Fruit fly (Drosophila melanogaster): ENCODE measurements around the gene Act5C.

Act5C gene

DNA sequence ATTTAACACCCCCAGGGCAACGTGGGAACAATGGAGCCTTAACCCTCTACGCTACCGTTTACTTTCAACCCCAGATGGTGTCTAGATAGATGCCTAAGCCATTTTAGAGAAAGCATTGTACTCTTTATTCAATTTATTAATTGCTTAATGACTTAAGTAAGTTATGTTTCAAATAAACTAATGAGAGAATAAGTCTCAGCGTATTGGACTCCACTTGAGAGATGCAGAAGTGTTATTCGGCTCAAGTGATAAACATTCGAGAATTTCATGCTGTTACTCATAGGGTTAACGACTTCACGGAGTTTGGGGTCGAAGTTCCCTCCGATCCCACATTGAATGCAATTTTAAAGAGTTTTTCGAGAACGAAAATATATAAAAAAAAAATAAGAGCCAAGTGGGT, 12.4 kb upstream of the Act5C start:
- TF ChIP-seq bsh (GFP tag; optimal IDR thresholded peaks at IDR 0.05) (no peak), Drgx (GFP tag; IDR thresholded peaks at IDR 0.05) (0 out of 2 replicates have a peak, but pooled peaks have one; percentile 10), eve (GFP tag; optimal IDR thresholded peaks at IDR 0.05) (peak in 1 of 2 experiments; percentile 7), pita (GFP tag; optimal IDR thresholded peaks at IDR 0.05) (no peak), CG12155 (GFP tag; optimal IDR thresholded peaks at IDR 0.05) (no peak)

dm6 chrX:5888933-5889332, 11.7 kb upstream of the Act5C start:
- TF ChIP-seq nau (GFP tag; optimal IDR thresholded peaks at IDR 0.05): no peak
- no peak for TF ChIP-seq mld (GFP tag; IDR thresholded peaks at IDR 0.05; ENCODE audit: partially characterized antibody)
- TF ChIP-seq Ets97D (GFP tag; optimal IDR thresholded peaks at IDR 0.05): no peak
- TF ChIP-seq Usf (GFP tag; optimal IDR thresholded peaks at IDR 0.05): no peak
- TF ChIP-seq CG16863 (GFP tag; optimal IDR thresholded peaks at IDR 0.05): peak; percentile 34
- no peak for TF ChIP-seq CG7928 (GFP tag; optimal IDR thresholded peaks at IDR 0.05)
- no peak for TF ChIP-seq ssp (GFP tag; IDR thresholded peaks at IDR 0.05)
- peak; percentile 54 for TF ChIP-seq Antp (GFP tag; optimal IDR thresholded peaks at IDR 0.05)
- no peak for TF ChIP-seq CG2129 (GFP tag; IDR thresholded peaks at IDR 0.05; ENCODE audit: partially characterized antibody)
- no peak for TF ChIP-seq stwl (tag; optimal IDR thresholded peaks at IDR 0.05)
- TF ChIP-seq HLH4C (GFP tag; IDR thresholded peaks at IDR 0.05; ENCODE audit: partially characterized antibody): no peak
- no peak for TF ChIP-seq Atf3 (GFP tag; optimal IDR thresholded peaks at IDR 0.05)
- TF ChIP-seq Chrac-16 (GFP tag; optimal IDR thresholded peaks at IDR 0.05): no peak
- peak; percentile 0 to 19 for TF ChIP-seq Pdp1 (GFP tag; optimal IDR thresholded peaks at IDR 0.05)
- TF ChIP-seq gem (tag; optimal IDR thresholded peaks at IDR 0.05): peak; percentile 47
- TF ChIP-seq NC2β (GFP tag; optimal IDR thresholded peaks at IDR 0.05): peak; percentile 56
- no peak for TF ChIP-seq inv (GFP tag; IDR thresholded peaks at IDR 0.05; ENCODE audit: partially characterized antibody)
- TF ChIP-seq Asciz (GFP tag; optimal IDR thresholded peaks at IDR 0.05): peak; percentile 1
- TF ChIP-seq Dll (GFP tag; IDR thresholded peaks at IDR 0.05; ENCODE audit: partially characterized antibody): no peak
- no peak for TF ChIP-seq pzg (GFP tag; optimal IDR thresholded peaks at IDR 0.05)
- no peak for TF ChIP-seq CG34224 (GFP tag; IDR thresholded peaks at IDR 0.05; ENCODE audit: partially characterized antibody)
- TF ChIP-seq org-1 (GFP tag; optimal IDR thresholded peaks at IDR 0.05): no peak
- no peak for TF ChIP-seq slp2 (GFP tag; optimal IDR thresholded peaks at IDR 0.05)
- TF ChIP-seq CG11456 (GFP tag; IDR thresholded peaks at IDR 0.05): 0 out of 3 replicates have a peak, but pooled peaks have one; percentile 52
- TF ChIP-seq Stat92E (GFP tag; optimal IDR thresholded peaks at IDR 0.05): no peak
- no peak for TF ChIP-seq BEAF-32 (GFP tag; optimal IDR thresholded peaks at IDR 0.05)
- TF ChIP-seq CG11696 (GFP tag; IDR thresholded peaks at IDR 0.05): no peak
- TF ChIP-seq chinmo (GFP tag; IDR thresholded peaks at IDR 0.05; ENCODE audit: partially characterized antibody): no peak
- TF ChIP-seq jumu (GFP tag; optimal IDR thresholded peaks at IDR 0.05): peak; percentile 28
- peak; percentile 33 for TF ChIP-seq CG10267 (tag; optimal IDR thresholded peaks at IDR 0.05)
- no peak for TF ChIP-seq Spps (tag; optimal IDR thresholded peaks at IDR 0.05)
- TF ChIP-seq Hey (tag; optimal IDR thresholded peaks at IDR 0.05): peak; percentile 54
- no peak for TF ChIP-seq CG8089 (GFP tag; optimal IDR thresholded peaks at IDR 0.05)
- peak; percentile 69 for TF ChIP-seq kni (GFP tag; optimal IDR thresholded peaks at IDR 0.05)
- TF ChIP-seq pb (GFP tag; optimal IDR thresholded peaks at IDR 0.05): peak; percentile 13
- TF ChIP-seq Side (GFP tag; optimal IDR thresholded peaks at IDR 0.05): peak; percentile 41
- no peak for TF ChIP-seq Bteb2 (GFP tag; optimal IDR thresholded peaks at IDR 0.05)
- no peak for TF ChIP-seq salm (tag; optimal IDR thresholded peaks at IDR 0.05)
- TF ChIP-seq Dad (GFP tag; optimal IDR thresholded peaks at IDR 0.05): no peak
- no peak for TF ChIP-seq Ets65A (GFP tag)
- TF ChIP-seq cas (GFP tag; IDR thresholded peaks at IDR 0.05): no peak
- no peak for TF ChIP-seq cad (GFP tag; optimal IDR thresholded peaks at IDR 0.05)
- TF ChIP-seq CG15011 (GFP tag; optimal IDR thresholded peaks at IDR 0.05): no peak
- TF ChIP-seq ato (GFP tag; IDR thresholded peaks at IDR 0.05; ENCODE audit: partially characterized antibody): no peak

All from whole organism, embryonic.